Worm (Caenorhabditis elegans): Measurements from ENCODE around the gene srw-109.
A peak's percentile ranks its signal among the peaks of the same experiment; 100 is the strongest.
"Not testable (repeated sequence)": the region's sequence is repeated elsewhere in the genome, so short reads cannot be mapped to it uniquely, and the experiment has no call there.

- not testable (repeated sequence) for TF ChIP-seq B0310.2 (tag; optimal IDR thresholded peaks at IDR 0.05); ama-1 (optimal IDR thresholded peaks at IDR 0.05); hmbx-1 (tag; optimal IDR thresholded peaks at IDR 0.05); flt-1 (GFP tag; IDR thresholded peaks at IDR 0.05); scrt-1 (GFP tag; IDR thresholded peaks at IDR 0.05); ets-7 (tag; optimal IDR thresholded peaks at IDR 0.05); hmg-4 (GFP tag; optimal IDR thresholded peaks at IDR 0.05)
- TF ChIP-seq tbx-11 (GFP tag; IDR thresholded peaks at IDR 0.05), result peak; percentile 45; the same call in 1 of the 2 replicates
Measured at ce11 chrV:658140-658539, 49.4 kb upstream of the srw-109 start.

Data from whole organism, early embryonic.